Worm (Caenorhabditis elegans): ENCODE data around the gene phat-7.

Gene phat-7

DNA sequence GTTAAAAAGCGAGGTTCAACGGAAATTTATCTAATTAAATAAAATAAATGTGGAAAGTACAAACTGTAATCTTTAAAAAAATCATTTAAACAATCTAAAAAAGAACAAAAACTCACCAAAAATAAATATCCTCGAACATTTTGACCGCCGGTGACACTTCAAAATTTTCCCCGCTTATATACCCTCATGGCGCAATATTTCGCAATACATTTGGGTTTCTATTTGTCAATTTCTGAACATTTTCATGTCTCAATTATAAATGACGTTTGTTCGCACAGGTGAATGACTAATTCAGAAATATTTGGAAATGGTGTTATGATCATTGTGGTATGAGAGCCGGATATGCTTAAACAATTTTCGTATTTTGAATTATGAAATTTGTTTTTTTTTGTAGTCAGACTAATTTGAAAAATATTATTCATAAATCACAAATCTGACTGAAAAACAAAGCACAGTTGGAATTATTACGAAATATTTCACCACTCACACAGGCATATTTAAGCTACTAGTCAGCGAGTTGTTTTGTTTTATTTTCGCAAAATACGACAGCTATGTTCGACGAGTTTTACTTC is 4.3 kb upstream of the phat-7 start, which contains the start of the genes C49G7.10 and irg-2:
C49G7.10 (minus strand) TSS at position 169 of the 572 bp plus-strand sequence.
irg-2 (plus strand) TSS at position 329 of the 572 bp plus-strand sequence.
- TF ChIP-seq aly-1 (tag; optimal IDR thresholded peaks at IDR 0.05) (no peak), ceh-36 (tag; optimal IDR thresholded peaks at IDR 0.05) (no peak), ets-7 (tag; optimal IDR thresholded peaks at IDR 0.05) (no peak), tbx-11 (GFP tag; IDR thresholded peaks at IDR 0.05) (no peak), scrt-1 (GFP tag; IDR thresholded peaks at IDR 0.05) (no peak), tra-4 (tag; optimal IDR thresholded peaks at IDR 0.05) (no peak)

DNA sequence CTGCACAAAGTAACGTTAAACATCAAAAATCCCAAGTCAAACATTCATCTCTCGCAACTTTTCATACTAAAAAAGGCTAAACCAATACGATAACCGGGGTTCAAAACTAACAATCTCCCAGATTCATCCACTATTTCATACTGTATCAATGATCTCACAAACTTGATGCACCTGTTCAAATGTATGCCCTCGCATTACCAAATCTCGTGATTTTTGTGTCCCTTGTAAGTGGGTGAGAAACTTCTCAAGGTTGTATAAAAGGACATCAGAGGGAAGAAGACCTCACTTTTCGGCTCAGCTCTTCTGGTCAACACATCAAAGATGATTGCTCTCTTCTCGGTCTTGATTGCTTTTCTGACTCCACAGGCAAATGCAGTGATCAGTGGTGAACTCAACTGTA is 2.6 kb upstream of the phat-7 start, which contains the start of gene phat-3:
phat-3 (plus strand) TSS at position 301 of the 400 bp plus-strand sequence.
- TF ChIP-seq scrt-1 (GFP tag; IDR thresholded peaks at IDR 0.05) (no peak), sea-1 (GFP tag; conservative IDR thresholded peaks at IDR 0.05) (no peak), F13C5.2 (tag; optimal IDR thresholded peaks at IDR 0.05) (no peak), ceh-13 (GFP tag; optimal IDR thresholded peaks at IDR 0.05) (no peak), pes-1 (GFP tag; IDR thresholded peaks at IDR 0.05) (no peak), flt-1 (GFP tag; IDR thresholded peaks at IDR 0.05) (no peak), tbx-37 (GFP tag; conservative IDR thresholded peaks at IDR 0.05) (no peak), ama-1 (optimal IDR thresholded peaks at IDR 0.05) (no peak), ceh-36 (tag; optimal IDR thresholded peaks at IDR 0.05) (no peak), aly-1 (tag; optimal IDR thresholded peaks at IDR 0.05) (no peak), hmg-4 (GFP tag; optimal IDR thresholded peaks at IDR 0.05) (no peak), hmbx-1 (tag; optimal IDR thresholded peaks at IDR 0.05) (no peak), hnd-1 (tag; optimal IDR thresholded peaks at IDR 0.05) (no peak), B0310.2 (tag; optimal IDR thresholded peaks at IDR 0.05) (no peak), tra-4 (tag; optimal IDR thresholded peaks at IDR 0.05) (no peak), ets-7 (tag; optimal IDR thresholded peaks at IDR 0.05) (no peak), tbx-11 (GFP tag; IDR thresholded peaks at IDR 0.05) (no peak)

DNA sequence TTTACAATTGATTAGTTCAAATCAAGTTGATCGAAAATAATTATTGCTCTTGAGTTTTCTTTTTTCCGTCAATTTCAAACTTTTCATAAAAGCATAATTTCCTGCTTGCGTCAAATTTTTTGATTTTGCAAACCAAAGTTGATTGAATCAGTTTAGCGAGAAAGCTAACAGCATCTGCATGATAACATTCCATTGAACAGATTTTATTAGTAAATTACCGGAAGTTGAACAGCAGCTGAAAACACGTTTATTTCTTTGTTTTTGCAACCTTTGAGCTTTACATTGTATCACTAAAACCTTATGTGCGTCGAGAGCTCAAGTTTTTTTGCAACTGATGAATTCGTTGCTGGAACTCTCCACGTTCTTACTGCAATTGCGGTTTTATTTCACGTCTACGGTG is 1.3 kb downstream of the phat-7 start, which contains the start of gene srh-169:
srh-169 (plus strand) TSS at position 301 of the 400 bp plus-strand sequence.
- TF ChIP-seq tra-4 (tag; optimal IDR thresholded peaks at IDR 0.05) = no peak
- no peak for TF ChIP-seq ama-1 (optimal IDR thresholded peaks at IDR 0.05)
- no peak for TF ChIP-seq hmg-4 (GFP tag; optimal IDR thresholded peaks at IDR 0.05)
- TF ChIP-seq scrt-1 (GFP tag; IDR thresholded peaks at IDR 0.05) = no peak
- no peak for TF ChIP-seq hmbx-1 (tag; optimal IDR thresholded peaks at IDR 0.05)
- no peak for TF ChIP-seq ets-7 (tag; optimal IDR thresholded peaks at IDR 0.05)
- TF ChIP-seq pes-1 (GFP tag; IDR thresholded peaks at IDR 0.05) = no peak
- TF ChIP-seq tbx-37 (GFP tag; conservative IDR thresholded peaks at IDR 0.05) = no peak
- TF ChIP-seq F13C5.2 (tag; optimal IDR thresholded peaks at IDR 0.05) = no peak
- no peak for TF ChIP-seq ceh-36 (tag; optimal IDR thresholded peaks at IDR 0.05)
- no peak for TF ChIP-seq sea-1 (GFP tag; conservative IDR thresholded peaks at IDR 0.05)
- no peak for TF ChIP-seq aly-1 (tag; optimal IDR thresholded peaks at IDR 0.05)
- TF ChIP-seq tbx-11 (GFP tag; IDR thresholded peaks at IDR 0.05) = no peak
- TF ChIP-seq B0310.2 (tag; optimal IDR thresholded peaks at IDR 0.05) = no peak

DNA sequence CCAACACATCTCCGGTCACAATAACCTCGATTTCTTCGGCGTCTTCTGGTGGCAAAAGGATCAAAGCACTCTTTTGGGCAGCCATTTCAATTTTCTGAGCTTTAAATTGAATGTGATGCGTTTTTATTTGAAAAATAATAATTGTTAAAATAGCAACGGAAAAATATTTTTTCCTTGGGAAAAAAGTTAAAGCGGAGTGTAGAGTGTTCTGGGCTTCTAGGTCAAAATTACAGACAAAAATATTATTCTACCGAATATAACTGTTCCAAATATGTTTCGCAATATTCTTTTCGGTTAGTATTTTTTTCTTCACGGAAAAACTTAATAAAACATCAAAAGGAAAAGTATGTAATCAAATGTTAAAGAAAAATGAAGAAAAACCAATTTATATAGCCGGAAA is 8.8 kb downstream of the phat-7 start, which contains the start of gene djr-1.2:
djr-1.2 (minus strand) TSS at position 101 of the 400 bp plus-strand sequence.
- no peak for TF ChIP-seq F13C5.2 (tag; optimal IDR thresholded peaks at IDR 0.05)
- no peak for TF ChIP-seq hmg-4 (GFP tag; optimal IDR thresholded peaks at IDR 0.05)
- no peak for TF ChIP-seq aly-1 (tag; optimal IDR thresholded peaks at IDR 0.05)
- no peak for TF ChIP-seq hmbx-1 (tag; optimal IDR thresholded peaks at IDR 0.05)
- no peak for TF ChIP-seq ceh-36 (tag; optimal IDR thresholded peaks at IDR 0.05)
- no peak for TF ChIP-seq ets-7 (tag; optimal IDR thresholded peaks at IDR 0.05)
- no peak for TF ChIP-seq tra-4 (tag; optimal IDR thresholded peaks at IDR 0.05)
- TF ChIP-seq scrt-1 (GFP tag; IDR thresholded peaks at IDR 0.05) = no peak
- no peak for TF ChIP-seq pes-1 (GFP tag; IDR thresholded peaks at IDR 0.05)
- TF ChIP-seq B0310.2 (tag; optimal IDR thresholded peaks at IDR 0.05) = no peak
- no peak for TF ChIP-seq sea-1 (GFP tag; conservative IDR thresholded peaks at IDR 0.05)
- TF ChIP-seq flt-1 (GFP tag; IDR thresholded peaks at IDR 0.05) = no peak
- no peak for TF ChIP-seq tbx-37 (GFP tag; conservative IDR thresholded peaks at IDR 0.05)
- no peak for TF ChIP-seq tbx-11 (GFP tag; IDR thresholded peaks at IDR 0.05)
- TF ChIP-seq ama-1 (optimal IDR thresholded peaks at IDR 0.05) = no peak

DNA sequence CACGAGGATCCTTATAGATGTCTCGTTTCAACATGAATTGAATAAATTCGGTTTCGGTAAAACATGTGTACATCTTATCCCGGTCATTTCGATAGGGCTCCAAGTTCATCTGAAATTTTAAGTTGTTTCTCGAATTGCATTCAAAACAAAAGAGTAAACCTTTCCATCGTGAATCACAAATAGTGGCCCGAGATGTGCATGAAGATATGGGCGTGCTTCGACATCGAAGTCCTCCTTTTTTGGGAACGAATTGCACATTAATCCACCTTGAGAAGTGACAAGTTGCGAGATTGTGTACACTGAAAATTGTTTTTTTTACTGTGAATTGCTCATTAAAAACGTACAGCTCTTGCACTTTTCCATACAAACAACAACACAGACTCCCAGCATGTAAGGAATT is 10.0 kb downstream of the phat-7 start:
- TF ChIP-seq ceh-36 (tag; optimal IDR thresholded peaks at IDR 0.05) (no peak), tra-4 (tag; optimal IDR thresholded peaks at IDR 0.05) (no peak), aly-1 (tag; optimal IDR thresholded peaks at IDR 0.05) (no peak), ceh-13 (GFP tag; optimal IDR thresholded peaks at IDR 0.05) (no peak), flt-1 (GFP tag; IDR thresholded peaks at IDR 0.05) (no peak), hmbx-1 (tag; optimal IDR thresholded peaks at IDR 0.05) (no peak), hnd-1 (tag; optimal IDR thresholded peaks at IDR 0.05) (no peak), tbx-37 (GFP tag; conservative IDR thresholded peaks at IDR 0.05) (no peak), F13C5.2 (tag; optimal IDR thresholded peaks at IDR 0.05) (no peak), tbx-11 (GFP tag; IDR thresholded peaks at IDR 0.05) (no peak), B0310.2 (tag; optimal IDR thresholded peaks at IDR 0.05) (no peak), pes-1 (GFP tag; IDR thresholded peaks at IDR 0.05) (no peak), ets-7 (tag; optimal IDR thresholded peaks at IDR 0.05) (no peak), scrt-1 (GFP tag; IDR thresholded peaks at IDR 0.05) (no peak), hmg-4 (GFP tag; optimal IDR thresholded peaks at IDR 0.05) (no peak), sea-1 (GFP tag; conservative IDR thresholded peaks at IDR 0.05) (no peak), ama-1 (optimal IDR thresholded peaks at IDR 0.05) (no peak)

DNA sequence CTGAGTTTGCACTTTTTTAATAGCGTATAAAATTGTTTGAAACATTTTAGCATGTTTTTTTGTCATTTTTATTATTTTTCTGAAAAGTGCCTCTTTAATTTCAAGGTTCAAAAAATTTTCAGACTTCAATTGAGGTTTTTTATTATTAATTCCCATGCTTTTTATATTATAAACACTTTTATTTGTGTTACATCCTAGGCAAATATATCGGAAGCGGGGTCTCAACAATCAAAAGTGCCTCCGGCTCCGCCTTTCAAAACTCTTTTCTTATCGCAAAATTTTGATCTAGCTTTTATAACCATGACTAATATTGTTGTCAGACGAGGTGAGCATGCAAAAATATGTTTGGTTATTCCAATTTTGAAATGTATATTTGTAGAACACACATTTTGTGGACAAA is 27.2 kb downstream of the phat-7 start, which contains the start of gene otpl-2:
otpl-2 (plus strand) TSS at position 301 of the 400 bp plus-strand sequence.
- TF ChIP-seq hmg-4 (GFP tag; optimal IDR thresholded peaks at IDR 0.05) = no peak
- TF ChIP-seq ceh-36 (tag; optimal IDR thresholded peaks at IDR 0.05) = no peak
- TF ChIP-seq hnd-1 (tag; optimal IDR thresholded peaks at IDR 0.05) = no peak
- no peak for TF ChIP-seq flt-1 (GFP tag; IDR thresholded peaks at IDR 0.05)
- no peak for TF ChIP-seq scrt-1 (GFP tag; IDR thresholded peaks at IDR 0.05)
- no peak for TF ChIP-seq tbx-11 (GFP tag; IDR thresholded peaks at IDR 0.05)
- TF ChIP-seq ama-1 (optimal IDR thresholded peaks at IDR 0.05) = no peak

ce11 chrV:4080546-4080945 is 34.3 kb downstream of the phat-7 start:
- TF ChIP-seq ceh-36 (tag; optimal IDR thresholded peaks at IDR 0.05) (no peak), tbx-11 (GFP tag; IDR thresholded peaks at IDR 0.05) (no peak), F13C5.2 (tag; optimal IDR thresholded peaks at IDR 0.05) (no peak), ets-7 (tag; optimal IDR thresholded peaks at IDR 0.05) (no peak), hmbx-1 (tag; optimal IDR thresholded peaks at IDR 0.05) (no peak), ceh-13 (GFP tag; optimal IDR thresholded peaks at IDR 0.05) (no peak), hnd-1 (tag; optimal IDR thresholded peaks at IDR 0.05) (no peak), aly-1 (tag; optimal IDR thresholded peaks at IDR 0.05) (no peak), pes-1 (GFP tag; IDR thresholded peaks at IDR 0.05) (no peak), sea-1 (GFP tag; conservative IDR thresholded peaks at IDR 0.05) (no peak), tbx-37 (GFP tag; conservative IDR thresholded peaks at IDR 0.05) (no peak), hmg-4 (GFP tag; optimal IDR thresholded peaks at IDR 0.05) (no peak), scrt-1 (GFP tag; IDR thresholded peaks at IDR 0.05) (no peak), ama-1 (optimal IDR thresholded peaks at IDR 0.05) (no peak), tra-4 (tag; optimal IDR thresholded peaks at IDR 0.05) (no peak), B0310.2 (tag; optimal IDR thresholded peaks at IDR 0.05) (no peak)
